Fruit fly (Drosophila melanogaster): ENCODE data around the gene tbc.

DNA sequence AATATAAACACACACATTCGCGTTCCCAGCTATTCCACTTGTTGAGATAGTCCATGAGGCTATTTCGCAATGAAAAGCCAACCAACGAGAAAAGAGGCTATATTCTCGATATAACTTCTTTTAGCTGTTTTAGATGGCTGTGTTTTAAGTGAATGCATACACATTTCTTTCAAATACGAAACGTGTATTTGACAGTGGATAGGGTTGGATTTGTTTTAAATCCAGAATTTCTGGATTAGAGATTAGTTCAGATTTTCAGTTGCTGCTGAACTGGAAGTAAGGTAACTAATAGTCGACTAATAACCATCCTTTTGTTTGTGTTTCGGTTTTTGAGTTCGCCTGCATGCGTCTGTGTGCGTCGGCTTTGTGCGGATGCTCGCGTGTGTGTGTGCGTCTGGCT, 26.0 kb upstream of the tbc start:
- TF ChIP-seq h (GFP tag; optimal IDR thresholded peaks at IDR 0.05) (no peak), sage (GFP tag; optimal IDR thresholded peaks at IDR 0.05) (no peak), Vsx2 (GFP tag; optimal IDR thresholded peaks at IDR 0.05; ENCODE audit: partially characterized antibody) (no peak), brk (GFP tag; optimal IDR thresholded peaks at IDR 0.05) (no peak), psq (GFP tag; optimal IDR thresholded peaks at IDR 0.05) (no peak), Abd-B (GFP tag; optimal IDR thresholded peaks at IDR 0.05) (no peak), sv (GFP tag; optimal IDR thresholded peaks at IDR 0.05) (no peak), dsf (GFP tag; optimal IDR thresholded peaks at IDR 0.05; ENCODE audit: borderline replicate concordance) (no peak), pan (optimal IDR thresholded peaks at IDR 0.05) (no peak)

All from whole organism, wandering third instar larva.